Worm (Caenorhabditis elegans) whole organism, dauer: ENCODE results near the gene ZC404.2.

Experiments used
- unc-62 ChIP-seq: sonication (generic microtip); optimal IDR thresholded peaks from 2 replicates; lab custom pipeline; 2017; ENCODE audit warnings: missing biosample characterization, missing genetic modification reagents, missing genetic modification characterization

Gene ZC404.2

ce11 chrV:6782260-6782659 lies 5.5 kb upstream of the ZC404.2 start:
- no peak for TF ChIP-seq unc-62

DNA sequence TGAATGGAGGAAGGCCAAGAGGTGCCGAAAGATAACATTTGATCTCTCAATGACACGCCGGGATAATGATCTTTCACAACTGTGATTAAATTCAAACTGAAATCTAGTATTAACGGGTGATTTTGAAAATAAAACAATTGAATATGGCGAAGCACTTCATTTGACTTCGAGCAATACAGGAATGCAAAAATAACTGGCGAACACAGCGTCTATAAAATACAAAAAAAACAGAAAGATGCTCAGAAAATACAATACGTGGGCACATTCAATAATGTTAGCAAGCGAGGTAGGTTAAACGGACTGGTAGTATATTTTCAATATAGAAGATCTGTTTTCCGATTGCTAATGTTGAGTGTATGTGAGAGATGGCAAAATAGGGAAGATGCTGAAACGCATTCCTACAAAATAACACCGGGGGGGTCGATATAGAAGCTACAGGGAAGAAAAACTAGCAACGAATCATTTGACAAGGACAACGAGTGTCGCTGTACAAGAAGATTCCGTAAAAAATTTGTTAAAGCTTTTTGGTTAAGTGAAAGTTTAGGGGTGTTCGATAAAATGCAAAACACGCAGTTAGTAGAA lies 4.6 kb upstream of the ZC404.2 start:
- TF ChIP-seq unc-62: no peak

DNA sequence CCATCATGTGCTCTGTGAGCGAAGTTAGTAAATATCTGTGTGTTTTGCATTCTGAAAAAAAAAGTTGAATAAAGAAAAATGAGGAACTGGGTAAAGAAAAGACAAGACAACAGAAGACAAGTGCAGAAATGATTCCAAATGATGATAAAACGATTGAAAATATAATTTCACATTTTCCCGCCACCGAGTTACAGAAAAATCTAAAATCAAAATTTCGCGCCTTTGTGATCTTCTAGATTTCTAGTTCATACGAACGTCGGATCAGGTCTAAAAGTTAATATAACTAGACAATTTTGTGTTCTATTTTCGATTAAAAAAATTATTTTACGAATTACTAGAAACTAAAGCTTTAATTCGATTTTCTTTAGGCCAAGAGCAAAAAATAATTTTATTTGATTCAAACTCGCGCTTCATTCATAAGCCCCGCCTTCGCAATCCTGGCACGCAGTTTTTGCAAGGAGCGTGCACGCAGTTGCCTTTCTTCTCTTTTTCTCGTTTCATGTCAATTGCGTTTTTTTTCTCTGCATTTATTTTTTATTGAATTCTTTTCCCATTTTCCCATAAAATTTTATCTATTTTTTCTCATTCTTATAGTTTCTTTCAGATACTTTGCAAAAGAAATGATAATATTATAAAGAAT lies 2.8 kb upstream of the ZC404.2 start, which contains the start of the genes spn-4 and spe-39:
TSS of gene spn-4 (minus strand) at position 51 of the 640 bp plus-strand sequence.
TSS of gene spe-39 (plus strand) at position 599 of the 640 bp plus-strand sequence.
- TF ChIP-seq unc-62: no peak

DNA sequence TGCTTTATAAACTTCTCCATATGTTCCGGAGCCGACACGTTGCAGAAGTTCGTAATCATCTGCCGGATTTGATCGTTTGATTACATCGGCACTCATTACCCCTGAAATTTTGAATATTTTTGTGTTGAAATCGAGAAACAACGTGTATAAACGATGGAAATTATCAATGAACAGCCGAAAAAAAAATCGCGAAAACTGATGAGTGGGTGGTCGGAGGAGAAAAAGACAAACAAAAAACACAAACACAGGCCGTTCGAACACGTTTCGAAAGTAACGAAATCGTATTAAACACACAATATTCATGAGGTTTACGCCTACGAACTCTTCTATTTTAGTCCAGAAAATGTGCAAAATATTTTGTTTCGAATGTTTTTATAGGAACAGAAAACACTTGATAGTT lies 4.8 kb downstream of the ZC404.2 start, which contains the start of gene gck-2:
TSS of gene gck-2 (minus strand) at position 101 of the 400 bp plus-strand sequence.
- TF ChIP-seq unc-62: no peak

- no peak for TF ChIP-seq unc-62
These were observed 5.2 kb downstream of the ZC404.2 start for ce11 chrV:6792973-6793372.

ce11 chrV:6793744-6794239 lies 6.0 kb downstream of the ZC404.2 start, which contains the start of gene ZC404.1:
Gene ZC404.1 (plus strand): TSS chrV:6794189.
- no peak for TF ChIP-seq unc-62

DNA sequence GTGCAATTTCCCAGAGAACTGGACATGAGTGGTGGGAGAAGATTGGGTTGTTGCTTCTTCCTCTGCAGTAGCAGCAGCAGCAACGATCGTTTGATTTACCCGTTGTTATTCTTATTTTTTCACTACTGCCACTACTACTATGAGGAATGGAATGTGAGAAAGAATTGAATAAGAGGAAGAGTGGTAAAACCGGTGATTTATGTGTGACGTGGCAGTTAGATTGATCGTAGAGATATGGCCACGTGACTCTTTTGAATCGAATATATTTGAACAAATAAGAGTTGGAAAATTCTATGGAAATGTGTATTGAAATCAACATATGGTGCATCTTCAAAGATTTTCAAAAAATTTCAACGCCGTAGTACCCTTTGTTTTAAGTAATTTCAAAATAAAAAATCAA lies 8.5 kb downstream of the ZC404.2 start:
- TF ChIP-seq unc-62: no peak

ce11 chrV:6796894-6797293 lies 9.1 kb downstream of the ZC404.2 start:
- TF ChIP-seq unc-62: no peak

DNA sequence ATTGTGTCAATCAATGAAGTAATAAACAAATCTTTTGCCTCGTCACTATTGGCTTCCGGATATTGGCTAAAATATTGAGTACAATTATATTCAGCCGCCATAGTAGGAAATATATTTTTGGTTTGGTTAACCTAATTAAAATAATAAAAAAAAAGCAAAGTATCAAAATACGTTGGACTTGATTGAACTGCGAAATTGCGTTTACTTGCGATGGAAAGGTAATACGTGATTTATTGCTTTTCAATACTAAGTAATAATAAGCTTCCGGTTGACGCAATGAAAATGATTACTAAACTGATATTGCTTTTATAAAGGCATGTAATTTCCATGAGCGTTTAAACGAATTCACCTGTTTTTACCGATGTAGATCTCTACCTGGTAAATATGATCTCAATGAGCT lies 11.8 kb downstream of the ZC404.2 start, which contains the start of gene dmsr-9:
TSS of gene dmsr-9 (minus strand) at position 101 of the 400 bp plus-strand sequence.
- no peak for TF ChIP-seq unc-62

DNA sequence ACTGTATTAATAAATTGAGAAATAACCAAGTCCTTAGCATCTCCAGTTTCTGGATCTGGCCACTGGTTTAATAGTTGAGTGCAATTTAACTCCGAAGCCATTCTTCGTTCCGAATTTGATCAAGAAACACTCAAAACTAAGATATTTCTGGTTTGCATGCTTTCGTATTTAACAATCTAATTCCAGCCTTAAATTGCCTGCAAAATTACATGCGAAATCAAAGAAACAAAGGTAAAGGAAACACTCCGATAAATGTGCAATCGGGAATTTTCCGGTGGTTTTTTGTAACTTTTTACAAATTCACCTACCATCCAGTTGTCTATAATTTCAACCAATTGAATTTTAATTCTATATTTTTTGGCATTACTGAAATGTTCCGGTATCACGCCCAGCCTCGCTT lies 14.1 kb downstream of the ZC404.2 start, which contains the start of gene dmsr-10:
TSS of gene dmsr-10 (minus strand) at position 101 of the 400 bp plus-strand sequence.
- TF ChIP-seq unc-62: no peak

DNA sequence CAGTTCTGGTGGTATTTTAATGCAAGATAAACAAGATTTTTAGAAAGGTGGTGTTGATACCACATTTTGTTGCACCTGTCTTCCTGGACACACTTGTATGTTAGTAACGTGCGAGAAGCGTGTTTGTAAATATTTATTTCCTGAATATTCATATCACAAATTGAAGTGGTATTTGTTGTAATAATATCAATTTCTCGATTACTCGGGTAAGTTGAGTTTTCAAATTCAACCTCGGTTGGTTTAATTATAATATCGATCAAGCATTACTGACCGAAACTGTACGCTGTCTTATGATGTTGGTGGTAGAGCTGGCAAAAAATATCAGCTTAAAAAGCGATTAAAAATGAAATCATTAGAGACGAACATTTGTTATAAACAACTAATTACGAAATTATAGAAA lies 16.2 kb downstream of the ZC404.2 start, which contains the start of gene dmsr-11:
TSS of gene dmsr-11 (minus strand) at position 101 of the 400 bp plus-strand sequence.
- TF ChIP-seq unc-62: no peak

ce11 chrV:6806340-6806739 lies 18.6 kb downstream of the ZC404.2 start, which contains the start of gene dmsr-12:
Gene dmsr-12 (minus strand): TSS chrV:6806440.
- no peak for TF ChIP-seq unc-62

- no peak for TF ChIP-seq unc-62
These were observed 21.2 kb downstream of the ZC404.2 start, which contains the start of gene dmsr-16 for ce11 chrV:6808962-6809361. Gene dmsr-16 (minus strand): TSS chrV:6809062.

- TF ChIP-seq unc-62: no peak
These were observed 22.3 kb downstream of the ZC404.2 start for ce11 chrV:6810091-6810490.

ce11 chrV:6811863-6812262 lies 24.1 kb downstream of the ZC404.2 start:
- TF ChIP-seq unc-62: no peak

DNA sequence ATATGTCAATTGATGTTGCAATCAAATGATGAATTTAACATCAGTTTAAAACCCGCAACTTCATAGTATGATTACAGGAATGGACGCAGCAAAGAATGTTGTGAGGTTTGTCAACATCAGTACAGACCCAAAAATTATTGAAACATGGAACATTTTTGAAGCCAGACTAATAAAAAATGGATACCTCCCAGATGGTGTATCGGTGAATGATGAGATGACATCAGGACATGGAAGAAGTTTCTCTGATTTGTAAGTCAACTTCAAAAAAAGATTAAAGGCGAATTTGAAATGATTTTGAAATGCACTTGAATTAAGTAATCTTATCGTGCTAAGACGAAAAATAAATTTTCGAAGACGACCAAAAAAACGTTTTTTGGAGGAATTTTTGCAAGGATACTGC lies 26.1 kb downstream of the ZC404.2 start:
- TF ChIP-seq unc-62: no peak

DNA sequence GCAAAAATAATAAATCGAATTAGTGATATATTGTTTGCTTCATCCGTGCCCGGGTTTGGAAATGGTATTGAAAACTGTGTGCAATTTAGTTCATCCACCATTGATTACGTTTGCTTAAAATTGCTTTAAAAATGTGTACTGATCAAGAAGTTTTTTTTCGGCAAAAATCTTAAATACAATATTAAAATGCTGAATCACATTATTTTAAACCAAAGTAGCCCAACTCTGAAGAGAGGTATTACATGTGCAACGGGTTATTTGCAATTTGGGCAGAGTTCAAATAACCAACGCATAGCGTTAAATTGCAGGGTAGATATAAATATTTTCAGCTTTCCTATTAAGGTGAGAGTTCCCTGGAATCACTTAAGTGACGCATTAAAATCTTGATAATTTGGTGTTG lies 29.4 kb downstream of the ZC404.2 start, which contains the start of gene dmsr-14:
TSS of gene dmsr-14 (minus strand) at position 101 of the 400 bp plus-strand sequence.
- TF ChIP-seq unc-62: no peak

DNA sequence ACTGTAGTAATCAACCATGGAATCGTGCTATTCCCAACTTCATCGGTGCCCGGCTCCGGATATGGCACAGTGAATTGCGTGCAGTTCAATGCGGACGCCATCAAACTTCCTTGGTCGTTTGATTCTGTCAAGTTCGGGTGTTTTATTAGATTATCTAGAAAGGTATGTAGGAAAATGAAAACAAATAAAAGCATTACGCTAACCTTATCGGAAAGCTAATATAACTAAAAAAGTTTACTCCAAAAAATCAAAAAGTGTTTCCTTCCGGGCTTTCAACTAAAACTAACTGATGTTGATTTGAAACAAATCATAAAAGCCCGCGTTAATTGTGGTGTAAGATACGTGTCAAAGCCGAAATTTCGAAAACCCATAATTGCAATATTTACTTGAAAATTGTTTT lies 32.1 kb downstream of the ZC404.2 start, which contains the start of gene dmsr-13:
TSS of gene dmsr-13 (minus strand) at position 101 of the 400 bp plus-strand sequence.
- TF ChIP-seq unc-62: no peak
